Fruit fly (Drosophila melanogaster): ENCODE results near the gene Osi15.

The Osi15 gene

dm6 chr3R:6301257-6301839 lies at the start of gene Osi15:
Osi15 (plus strand) TSS chr3R:6301804.
- no peak for TF ChIP-seq CG12744 (GFP tag; optimal IDR thresholded peaks at IDR 0.05)
- TF ChIP-seq exex (tag; optimal IDR thresholded peaks at IDR 0.05): no peak
- TF ChIP-seq sr (GFP tag; IDR thresholded peaks at IDR 0.05): 0 out of 3 replicates have a peak, but pooled peaks have one; percentile 21
- TF ChIP-seq TFAM (GFP tag; optimal IDR thresholded peaks at IDR 0.05): no peak
- TF ChIP-seq slp2 (GFP tag; optimal IDR thresholded peaks at IDR 0.05): no peak
- peak; percentile 42 for TF ChIP-seq CG13894 (tag; optimal IDR thresholded peaks at IDR 0.05)
- peak; percentile 61 for TF ChIP-seq Blimp-1 (GFP tag; optimal IDR thresholded peaks at IDR 0.05)
- TF ChIP-seq pros (GFP tag; optimal IDR thresholded peaks at IDR 0.05): no peak
- no peak for TF ChIP-seq fru (optimal IDR thresholded peaks at IDR 0.05)
- no peak for TF ChIP-seq btn (GFP tag; optimal IDR thresholded peaks at IDR 0.05)
- no peak for TF ChIP-seq CG9932 (GFP tag; IDR thresholded peaks at IDR 0.05)
- peak; percentile 91 for TF ChIP-seq vvl (GFP tag; IDR thresholded peaks at IDR 0.05)
- no peak for TF ChIP-seq bowl (GFP tag; IDR thresholded peaks at IDR 0.05)
- no peak for TF ChIP-seq CG8089 (GFP tag; optimal IDR thresholded peaks at IDR 0.05)
- TF ChIP-seq ase (GFP tag; IDR thresholded peaks at IDR 0.05): no peak
- no peak for TF ChIP-seq C15 (GFP tag; IDR thresholded peaks at IDR 0.05)
- TF ChIP-seq CG18011 (GFP tag; optimal IDR thresholded peaks at IDR 0.05): no peak
- TF ChIP-seq CG10209 (GFP tag; optimal IDR thresholded peaks at IDR 0.05): no peak
- no peak for TF ChIP-seq chm (GFP tag; IDR thresholded peaks at IDR 0.05)
- TF ChIP-seq kni (GFP tag; optimal IDR thresholded peaks at IDR 0.05): peak; percentile 83
- no peak for TF ChIP-seq Taf1 (GFP tag; IDR thresholded peaks at IDR 0.05)

DNA sequence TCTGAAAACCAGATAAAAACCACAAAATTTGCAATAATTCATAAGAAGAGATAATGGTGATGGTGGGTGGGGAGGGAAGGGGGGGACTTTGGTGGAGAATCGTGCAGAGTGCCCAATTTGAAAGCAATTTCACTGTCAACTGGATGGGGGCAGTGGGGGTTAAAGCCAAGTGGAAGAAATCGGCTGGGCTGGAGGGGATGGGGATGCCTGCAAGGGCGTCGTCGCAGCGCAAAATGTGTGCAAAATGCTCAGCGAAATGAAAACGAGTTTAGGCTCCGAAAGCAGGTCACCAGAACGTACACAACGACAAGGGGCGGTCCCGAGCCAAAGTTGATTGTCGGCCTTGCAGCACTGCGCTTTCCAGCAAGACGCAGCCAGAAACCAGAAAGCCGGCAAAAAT lies 48.8 kb upstream of the Osi15 start:
- no peak for TF ChIP-seq Opbp (GFP tag; IDR thresholded peaks at IDR 0.05; ENCODE audit: partially characterized antibody)
- no peak for TF ChIP-seq CG10431 (GFP tag; optimal IDR thresholded peaks at IDR 0.05)
- TF ChIP-seq ci (GFP tag; IDR thresholded peaks at IDR 0.05): 0 out of 3 replicates have a peak, but pooled peaks have one; percentile 31
- no peak for TF ChIP-seq gcm (GFP tag; optimal IDR thresholded peaks at IDR 0.05)

DNA sequence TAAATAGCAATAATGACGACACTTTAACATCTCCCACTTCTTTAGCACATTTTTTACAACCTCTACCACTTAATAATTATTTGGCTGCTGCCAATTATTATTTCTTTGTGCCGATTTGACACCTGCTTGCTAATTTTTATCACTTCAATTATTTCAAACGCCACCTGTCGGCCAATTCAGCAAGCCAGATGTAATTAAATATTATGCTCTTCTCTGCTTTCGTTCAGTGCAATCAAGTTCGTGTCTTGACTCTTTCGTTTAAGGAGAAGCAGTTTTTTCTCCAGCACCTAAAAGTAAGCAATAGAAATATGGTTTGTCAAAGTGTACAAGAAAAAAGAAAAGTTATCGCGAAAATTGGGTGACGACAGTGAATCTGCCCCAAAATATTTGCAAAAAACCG lies 47.2 kb upstream of the Osi15 start:
- TF ChIP-seq Rfx (GFP tag; IDR thresholded peaks at IDR 0.05): no peak
- TF ChIP-seq CG1603 (tag; optimal IDR thresholded peaks at IDR 0.05): peak; percentile 7
- TF ChIP-seq tin (GFP tag; optimal IDR thresholded peaks at IDR 0.05): no peak
- no peak for TF ChIP-seq CG13424 (tag; optimal IDR thresholded peaks at IDR 0.05)
- TF ChIP-seq tna (GFP tag; IDR thresholded peaks at IDR 0.05; ENCODE audit: partially characterized antibody): no peak
- no peak for TF ChIP-seq CG3065 (GFP tag; optimal IDR thresholded peaks at IDR 0.05)
- TF ChIP-seq CG7271 (tag; optimal IDR thresholded peaks at IDR 0.05): no peak
- TF ChIP-seq Xrp1 (GFP tag; IDR thresholded peaks at IDR 0.05): no peak
- TF ChIP-seq chinmo (GFP tag; IDR thresholded peaks at IDR 0.05; ENCODE audit: partially characterized antibody): no peak
- TF ChIP-seq CTCF (GFP tag; optimal IDR thresholded peaks at IDR 0.05): peak; percentile 90
- TF ChIP-seq trem (tag; optimal IDR thresholded peaks at IDR 0.05): no peak
- no peak for TF ChIP-seq HmgZ (tag; optimal IDR thresholded peaks at IDR 0.05)
- no peak for TF ChIP-seq CG7556 (GFP tag; optimal IDR thresholded peaks at IDR 0.05)
- no peak for TF ChIP-seq CG32772 (GFP tag; IDR thresholded peaks at IDR 0.05)
- no peak for TF ChIP-seq corto (GFP tag; optimal IDR thresholded peaks at IDR 0.05)
- no peak for TF ChIP-seq Doc3 (GFP tag; IDR thresholded peaks at IDR 0.05; ENCODE audit: partially characterized antibody)
- TF ChIP-seq mam (GFP tag; optimal IDR thresholded peaks at IDR 0.05): no peak
- TF ChIP-seq CG2889 (GFP tag; IDR thresholded peaks at IDR 0.05): no peak
- no peak for TF ChIP-seq p53 (GFP tag; optimal IDR thresholded peaks at IDR 0.05)
- no peak for TF ChIP-seq CG10321 (GFP tag; IDR thresholded peaks at IDR 0.05)
- no peak for TF ChIP-seq CG16779 (GFP tag; IDR thresholded peaks at IDR 0.05)
- TF ChIP-seq da (GFP tag; optimal IDR thresholded peaks at IDR 0.05): no peak
- no peak for TF ChIP-seq Med (GFP tag)
- TF ChIP-seq CG17802 (tag; optimal IDR thresholded peaks at IDR 0.05): no peak
- TF ChIP-seq CG11695 (GFP tag; IDR thresholded peaks at IDR 0.05): no peak
- TF ChIP-seq pho (GFP tag; optimal IDR thresholded peaks at IDR 0.05): no peak
